Fruit fly (Drosophila melanogaster) whole organism, adult: ENCODE measurements around the gene TBC1d7.

ENCODE experiments used
- CG14711 ChIP-seq: fragments of 200-800 bp; sonication (Bioruptor generic); optimal IDR thresholded peaks from 2 replicates; lab custom pipeline; 2018; ENCODE audit warnings: missing biosample characterization, mild to moderate bottlenecking, missing genetic modification characterization, moderate library complexity
- cic ChIP-seq: fragments of 200-800 bp; sonication (Bioruptor generic); optimal IDR thresholded peaks from 2 replicates; lab custom pipeline; 2017; ENCODE audit warnings: missing biosample characterization, mild to moderate bottlenecking, missing genetic modification characterization, moderate library complexity
- cnc ChIP-seq, 2 experiments: fragments of >200 bp; optimal IDR thresholded peaks; 2 replicates each; lab custom pipeline; 2017

- TF ChIP-seq CG14711 (tag; lab: Kevin White, UChicago) (no peak), cnc (optimal IDR thresholded peaks at IDR 0.05; lab: Kevin White, UChicago) (no peak), cic (no peak)
Observed at dm6 chr3R:24172379-24172778, 10.9 kb downstream of the TBC1d7 start, which contains the start of gene CG13606.
